Worm (Caenorhabditis elegans) whole organism, early embryonic: ENCODE data around the gene E04F6.15.

Experiments used
- B0310.2 ChIP-seq: sonication (generic microtip); optimal IDR thresholded peaks from 2 replicates; lab custom pipeline; 2016; ENCODE audit warnings: mild to moderate bottlenecking, missing genetic modification characterization, missing compliant biosample characterization
- aly-1 ChIP-seq: sonication (generic microtip); optimal IDR thresholded peaks from 2 replicates; lab custom pipeline; 2016; ENCODE audit warnings: missing genetic modification characterization, missing compliant biosample characterization
- ama-1 ChIP-seq: fragments of 150-350 bp; optimal IDR thresholded peaks from 2 replicates; lab custom pipeline; 2014
- ceh-36 ChIP-seq: sonication (generic microtip); optimal IDR thresholded peaks from 2 replicates; lab custom pipeline; 2016; ENCODE audit warnings: missing genetic modification characterization, inconsistent platforms, missing compliant biosample characterization
- flt-1 ChIP-seq: fragments of 200-800 bp; sonication (Bioruptor generic); IDR thresholded peaks from 2 replicates; pipeline ENCODE4 v1.3.6; 2022; ENCODE audit warnings: missing genetic modification characterization, missing compliant biosample characterization
- hmg-4 ChIP-seq: fragments of 200-800 bp; sonication (Bioruptor generic); optimal IDR thresholded peaks from 2 replicates; lab custom pipeline; 2018; ENCODE audit warnings: mild to moderate bottlenecking, missing genetic modification characterization, missing compliant biosample characterization
- sea-1 ChIP-seq: fragments of 200-800 bp; sonication (Bioruptor generic); conservative IDR thresholded peaks from 2 replicates; pipeline ENCODE4 v1.3.6; 2022; ENCODE audit warnings: missing genetic modification characterization, missing compliant biosample characterization
- tbx-11 ChIP-seq: fragments of 200-800 bp; sonication (Bioruptor generic); IDR thresholded peaks from 2 replicates; pipeline ENCODE4 v1.3.6; 2022; ENCODE audit warnings: missing genetic modification characterization, missing compliant biosample characterization
- tbx-37 ChIP-seq: fragments of 200-800 bp; sonication (Bioruptor generic); conservative IDR thresholded peaks from 2 replicates; pipeline ENCODE4 v1.3.6; 2022; ENCODE audit warnings: missing genetic modification reagents, missing genetic modification characterization, missing compliant biosample characterization

DNA sequence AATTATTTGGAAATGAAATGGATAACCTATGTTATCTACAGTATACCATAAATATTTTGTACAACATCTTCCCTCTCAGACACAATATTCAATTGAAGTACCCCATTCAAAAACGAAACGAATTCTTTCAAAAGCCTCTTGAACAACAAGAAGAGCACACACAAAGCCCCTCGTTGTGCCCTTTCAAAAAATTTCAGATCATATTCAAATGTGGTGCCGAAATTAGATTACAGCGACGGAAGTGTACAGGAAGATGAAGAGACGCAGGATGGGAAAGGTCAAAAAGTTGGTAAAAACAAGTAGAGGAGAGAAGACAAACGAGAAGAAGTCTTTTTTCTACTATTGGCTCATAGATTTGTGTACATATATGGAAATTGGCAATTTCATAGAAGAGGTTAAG is 34.0 kb downstream of the E04F6.15 start:
- TF ChIP-seq ama-1 (lab: Kevin White, UChicago) (no peak), tbx-37 (no peak), hmg-4 (GFP tag; lab: Kevin White, UChicago) (no peak), tbx-11 (GFP tag; lab: Robert Waterston, UW) (no peak), B0310.2 (no peak), ceh-36 (tag; lab: Kevin White, UChicago) (no peak), sea-1 (GFP tag; lab: Robert Waterston, UW) (no peak), flt-1 (no peak), aly-1 (tag; lab: Kevin White, UChicago) (no peak)
